Worm (Caenorhabditis elegans): Measurements from ENCODE around the gene wee-1.3.
A peak's percentile ranks its signal among the peaks of the same experiment; 100 is the strongest.

DNA sequence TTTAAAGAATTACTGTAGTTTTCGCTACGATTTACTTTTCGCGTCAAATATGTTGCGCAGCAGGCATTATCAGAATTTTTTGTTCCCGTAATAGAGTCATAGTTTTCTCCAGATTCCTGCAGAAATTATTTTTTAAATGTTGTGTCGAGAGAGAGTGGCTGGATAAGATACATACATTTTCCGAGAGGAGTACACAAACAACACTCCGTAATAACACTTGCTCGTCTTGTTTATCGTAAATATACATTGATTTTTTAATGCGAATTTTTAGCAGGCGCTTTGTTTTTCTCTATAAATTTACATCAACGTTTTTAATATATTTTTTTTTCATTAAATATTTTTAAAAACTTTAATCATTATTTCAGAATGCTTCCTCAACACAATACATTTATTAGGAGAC is 47.3 kb downstream of the wee-1.3 start, which contains the start of gene taf-8:
- no peak for TF ChIP-seq nhr-10 (tag; optimal IDR thresholded peaks at IDR 0.05)
- no peak for TF ChIP-seq nhr-102 (tag; optimal IDR thresholded peaks at IDR 0.05)
- TF ChIP-seq fos-1 (tag; optimal IDR thresholded peaks at IDR 0.05): no peak
- TF ChIP-seq zag-1 (tag; optimal IDR thresholded peaks at IDR 0.05): no peak
- TF ChIP-seq php-3 (GFP tag; IDR thresholded peaks at IDR 0.05): no peak
- TF ChIP-seq mep-1 (tag; optimal IDR thresholded peaks at IDR 0.05): no peak
- no peak for TF ChIP-seq saeg-2 (GFP tag; IDR thresholded peaks at IDR 0.05)
- TF ChIP-seq ctbp-1 (GFP tag; IDR thresholded peaks at IDR 0.05): no peak
- TF ChIP-seq nhr-11 (tag; optimal IDR thresholded peaks at IDR 0.05): peak; percentile 21
- no peak for TF ChIP-seq mdl-1 (tag; optimal IDR thresholded peaks at IDR 0.05)
- no peak for TF ChIP-seq ZK546.5 (tag; optimal IDR thresholded peaks at IDR 0.05)

All from whole organism, L4 larva.